Worm (Caenorhabditis elegans): Measurements from ENCODE around the gene ZK84.5.

The ZK84.5 gene

ce11 chrII:6000136-6000535 lies 16.2 kb downstream of the ZK84.5 start, which contains the start of gene ins-6 (continued):
- no peak for TF ChIP-seq F49E8.2 (tag; optimal IDR thresholded peaks at IDR 0.05; ENCODE audit: insufficient read depth)
- no peak for TF ChIP-seq hlh-26 (GFP tag; conservative IDR thresholded peaks at IDR 0.05)
- no peak for TF ChIP-seq aptf-2 (GFP tag; conservative IDR thresholded peaks at IDR 0.05)
- no peak for TF ChIP-seq K11D2.4 (GFP tag; IDR thresholded peaks at IDR 0.05)

DNA sequence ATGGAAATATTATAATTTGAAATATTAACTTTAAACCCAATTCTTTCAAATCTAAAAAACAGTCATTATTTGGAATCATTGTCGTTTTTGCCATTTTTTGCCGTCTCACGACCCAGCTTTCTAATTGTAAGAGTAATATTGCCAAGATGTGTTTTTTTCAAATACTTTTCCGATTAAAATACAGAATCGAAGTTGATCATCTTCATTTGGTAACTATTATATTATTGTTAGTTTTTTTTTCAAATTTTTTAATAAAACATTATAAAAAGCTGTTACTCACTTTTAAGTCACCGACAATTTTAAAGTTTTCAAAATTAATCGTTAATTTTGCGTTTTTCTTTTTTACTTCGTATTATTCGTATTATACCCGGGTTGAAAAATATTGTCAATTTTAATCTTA lies 19.1 kb downstream of the ZK84.5 start, which contains the start of gene ins-5:
Gene ins-5, plus strand, starts transcription at position 301 of the 400 bp plus-strand sequence.
- TF ChIP-seq let-607 (tag; optimal IDR thresholded peaks at IDR 0.05) (no peak), nhr-27 (tag; optimal IDR thresholded peaks at IDR 0.05) (no peak), lin-35 (GFP tag; optimal IDR thresholded peaks at IDR 0.05) (no peak), zfh-2 (GFP tag; conservative IDR thresholded peaks at IDR 0.05) (no peak), madf-3 (GFP tag; IDR thresholded peaks at IDR 0.05) (no peak), tbp1 (GFP tag; optimal IDR thresholded peaks at IDR 0.05) (no peak), F10E7.11 (tag; optimal IDR thresholded peaks at IDR 0.05) (no peak), ceh-100 (GFP tag; IDR thresholded peaks at IDR 0.05) (no peak), mcd-1 (GFP tag; IDR thresholded peaks at IDR 0.05) (no peak), gei-17 (GFP tag; optimal IDR thresholded peaks at IDR 0.05) (no peak), sdz-38 (tag; optimal IDR thresholded peaks at IDR 0.05) (no peak), repo-1 (tag; optimal IDR thresholded peaks at IDR 0.05) (no peak), B0261.1 (tag; optimal IDR thresholded peaks at IDR 0.05) (no peak), zim-3 (tag; optimal IDR thresholded peaks at IDR 0.05) (no peak), attf-5 (GFP tag; optimal IDR thresholded peaks at IDR 0.05) (no peak), rec-8 (tag; optimal IDR thresholded peaks at IDR 0.05) (no peak), him-1 (tag; optimal IDR thresholded peaks at IDR 0.05) (no peak), T26A5.8 (tag; optimal IDR thresholded peaks at IDR 0.05) (no peak), ztf-25 (GFP tag; IDR thresholded peaks at IDR 0.05) (no peak)

- TF ChIP-seq snpc-4 (GFP tag; optimal IDR thresholded peaks at IDR 0.05) (no peak), snpc-4 (tag; optimal IDR thresholded peaks at IDR 0.05) (no peak), nhr-120 (GFP tag; IDR thresholded peaks at IDR 0.05) (no peak), madf-10 (tag; optimal IDR thresholded peaks at IDR 0.05) (no peak), mes-4 (tag; optimal IDR thresholded peaks at IDR 0.05) (no peak), chd-7 (tag; optimal IDR thresholded peaks at IDR 0.05) (no peak), lin-40 (tag; optimal IDR thresholded peaks at IDR 0.05) (no peak), snpc-1.1 (tag; optimal IDR thresholded peaks at IDR 0.05; ENCODE audit: insufficient read depth) (no peak), T07F8.4 (tag; optimal IDR thresholded peaks at IDR 0.05) (no peak), madf-8 (GFP tag; conservative IDR thresholded peaks at IDR 0.05) (no peak), Y53G8AR.9 (GFP tag; conservative IDR thresholded peaks at IDR 0.05) (no peak), B0261.1 (tag; optimal IDR thresholded peaks at IDR 0.05) (no peak), hmg-20 (GFP tag; IDR thresholded peaks at IDR 0.05) (no peak), zfh-2 (GFP tag; conservative IDR thresholded peaks at IDR 0.05) (no peak), dox-1 (GFP tag; IDR thresholded peaks at IDR 0.05) (no peak), snpc-3.4 (tag; optimal IDR thresholded peaks at IDR 0.05) (no peak)
These were observed 20.2 kb downstream of the ZK84.5 start, which contains the start of gene ins-4 for ce11 chrII:5996066-5996465. TSS of gene ins-4 (plus strand) at chrII:5996366.

Data from whole organism, young adult.